Fruit fly (Drosophila melanogaster): ENCODE results near the gene CG10920.

Gene CG10920

dm6 chrX:7892539-7892899 is 38.5 kb upstream of the CG10920 start (continued):
- TF ChIP-seq CG17802 (tag; optimal IDR thresholded peaks at IDR 0.05) (no peak), CG2202 (tag; optimal IDR thresholded peaks at IDR 0.05) (no peak), ac (GFP tag; optimal IDR thresholded peaks at IDR 0.05) (peak; percentile 35), CG4404 (GFP tag; IDR thresholded peaks at IDR 0.05) (peak; percentile 62), CG7271 (tag; optimal IDR thresholded peaks at IDR 0.05) (peak; percentile 11), Sry-δ (GFP tag; optimal IDR thresholded peaks at IDR 0.05) (no peak), Meics (GFP tag; optimal IDR thresholded peaks at IDR 0.05) (no peak), GATAe (GFP tag; conservative IDR thresholded peaks at IDR 0.05) (no peak), CG2678 (tag; optimal IDR thresholded peaks at IDR 0.05) (peak; percentile 29), zfh2 (GFP tag; optimal IDR thresholded peaks at IDR 0.05) (no peak), dati (GFP tag; IDR thresholded peaks at IDR 0.05) (no peak), bab2 (GFP tag; optimal IDR thresholded peaks at IDR 0.05) (no peak), Sox100B (GFP tag; optimal IDR thresholded peaks at IDR 0.05) (no peak), CG9797 (GFP tag; optimal IDR thresholded peaks at IDR 0.05) (no peak), CG13775 (GFP tag; optimal IDR thresholded peaks at IDR 0.05) (peak; percentile 5), CG14965 (GFP tag; optimal IDR thresholded peaks at IDR 0.05; ENCODE audit: borderline replicate concordance) (no peak), gro (GFP tag; optimal IDR thresholded peaks at IDR 0.05) (no peak), hth (optimal IDR thresholded peaks at IDR 0.05) (no peak), psq (GFP tag; optimal IDR thresholded peaks at IDR 0.05) (no peak), CG5953 (GFP tag; IDR thresholded peaks at IDR 0.05) (no peak), Lpt (GFP tag; optimal IDR thresholded peaks at IDR 0.05) (no peak), Usf (GFP tag; optimal IDR thresholded peaks at IDR 0.05) (no peak), da (GFP tag; optimal IDR thresholded peaks at IDR 0.05) (no peak)

- peak; percentile 67 for TF ChIP-seq row (GFP tag; IDR thresholded peaks at IDR 0.05)
- peak in 1 of 2 experiments; percentile 57 for TF ChIP-seq Trl (optimal IDR thresholded peaks at IDR 0.05)
- no peak for TF ChIP-seq Trl (GFP tag; optimal IDR thresholded peaks at IDR 0.05)
- 0 out of 3 replicates have a peak, but pooled peaks have one; percentile 37 for TF ChIP-seq CG2199 (GFP tag; IDR thresholded peaks at IDR 0.05)
- TF ChIP-seq CG12299 (tag; optimal IDR thresholded peaks at IDR 0.05) = no peak
- TF ChIP-seq CG7372 (GFP tag; IDR thresholded peaks at IDR 0.05) = no peak
- no peak for TF ChIP-seq gem (tag; optimal IDR thresholded peaks at IDR 0.05)
- peak; percentile 11 for TF ChIP-seq sens (GFP tag)
- no peak for TF ChIP-seq CG4328 (GFP tag; optimal IDR thresholded peaks at IDR 0.05)
- TF ChIP-seq lola (GFP tag; optimal IDR thresholded peaks at IDR 0.05) = peak in 1 of 3 experiments; percentile 43
- peak; percentile 31 for TF ChIP-seq zen (tag; optimal IDR thresholded peaks at IDR 0.05)
- TF ChIP-seq jumu (GFP tag; optimal IDR thresholded peaks at IDR 0.05) = no peak
- peak; percentile 55 for TF ChIP-seq cad (GFP tag; optimal IDR thresholded peaks at IDR 0.05)
- TF ChIP-seq CG1832 (GFP tag; optimal IDR thresholded peaks at IDR 0.05) = peak; percentile 67
- TF ChIP-seq CG12391 (tag; optimal IDR thresholded peaks at IDR 0.05) = peak; percentile 37
- no peak for TF ChIP-seq CG33213 (GFP tag; optimal IDR thresholded peaks at IDR 0.05)
- TF ChIP-seq CG15479 (GFP tag; optimal IDR thresholded peaks at IDR 0.05) = peak; percentile 47
- TF ChIP-seq dmrt11E (tag; optimal IDR thresholded peaks at IDR 0.05) = peak; percentile 17
- peak; percentile 25 for TF ChIP-seq kni (GFP tag; optimal IDR thresholded peaks at IDR 0.05)
- no peak for TF ChIP-seq fd102C (GFP tag; optimal IDR thresholded peaks at IDR 0.05)
- TF ChIP-seq D (optimal IDR thresholded peaks at IDR 0.05) = peak; percentile 66
- no peak for TF ChIP-seq D (GFP tag; optimal IDR thresholded peaks at IDR 0.05)
- TF ChIP-seq Kr (GFP tag; optimal IDR thresholded peaks at IDR 0.05) = peak; percentile 97
- no peak for TF ChIP-seq mam (GFP tag; optimal IDR thresholded peaks at IDR 0.05)
- TF ChIP-seq Nf-YC (tag; optimal IDR thresholded peaks at IDR 0.05) = no peak
- no peak for TF ChIP-seq CG4730 (GFP tag; IDR thresholded peaks at IDR 0.05)
- TF ChIP-seq insv (GFP tag; optimal IDR thresholded peaks at IDR 0.05) = peak in 1 of 2 experiments; percentile 77
Observed at dm6 chrX:7891596-7892538, 37.8 kb upstream of the CG10920 start, which contains the start of gene Nek2. Gene Nek2, minus strand, starts transcription at chrX:7891646.
